Fruit fly (Drosophila melanogaster): ENCODE results near the gene CG11262.

Gene CG11262

dm6 chr3L:13032085-13032914 lies 37.4 kb downstream of the CG11262 start (continued):
- TF ChIP-seq p53 (GFP tag; optimal IDR thresholded peaks at IDR 0.05) (no peak), Jarid2 (GFP tag; optimal IDR thresholded peaks at IDR 0.05) (no peak), CG3281 (GFP tag; optimal IDR thresholded peaks at IDR 0.05) (peak; percentile 1), klu (GFP tag; IDR thresholded peaks at IDR 0.05) (no peak), sug (tag; optimal IDR thresholded peaks at IDR 0.05) (no peak), CG17186 (GFP tag; optimal IDR thresholded peaks at IDR 0.05) (no peak), ems (GFP tag; optimal IDR thresholded peaks at IDR 0.05) (no peak), fd64A (GFP tag; optimal IDR thresholded peaks at IDR 0.05) (peak; percentile 67), CG34422 (GFP tag; IDR thresholded peaks at IDR 0.05) (no peak), ato (GFP tag; IDR thresholded peaks at IDR 0.05; ENCODE audit: partially characterized antibody) (no peak), CG34376 (GFP tag; optimal IDR thresholded peaks at IDR 0.05) (no peak), ssp (GFP tag; IDR thresholded peaks at IDR 0.05) (no peak), nau (GFP tag; optimal IDR thresholded peaks at IDR 0.05) (no peak), CG12659 (GFP tag; optimal IDR thresholded peaks at IDR 0.05) (peak; percentile 29), pzg (GFP tag; optimal IDR thresholded peaks at IDR 0.05) (no peak), Chrac-16 (GFP tag; optimal IDR thresholded peaks at IDR 0.05) (peak; percentile 6), Elba2 (GFP tag; optimal IDR thresholded peaks at IDR 0.05) (no peak), CG6813 (GFP tag; optimal IDR thresholded peaks at IDR 0.05) (no peak), Stat92E (GFP tag; optimal IDR thresholded peaks at IDR 0.05) (no peak), CG4730 (GFP tag; IDR thresholded peaks at IDR 0.05) (no peak), pho (GFP tag; optimal IDR thresholded peaks at IDR 0.05) (no peak), gcm (GFP tag; optimal IDR thresholded peaks at IDR 0.05) (no peak), CG6854 (GFP tag; optimal IDR thresholded peaks at IDR 0.05) (no peak), ab (GFP tag; optimal IDR thresholded peaks at IDR 0.05) (no peak), CG31365 (tag; optimal IDR thresholded peaks at IDR 0.05) (no peak), jing (GFP tag; optimal IDR thresholded peaks at IDR 0.05) (no peak), gce (GFP tag; IDR thresholded peaks at IDR 0.05) (peak; percentile 61; the same call in 1 of the 3 replicates), CG30431 (GFP tag; optimal IDR thresholded peaks at IDR 0.05) (no peak), schlank (tag; optimal IDR thresholded peaks at IDR 0.05) (no peak), stc (GFP tag; IDR thresholded peaks at IDR 0.05) (no peak), NC2α (GFP tag; optimal IDR thresholded peaks at IDR 0.05) (no peak), inv (GFP tag; IDR thresholded peaks at IDR 0.05; ENCODE audit: partially characterized antibody) (no peak), prd (optimal IDR thresholded peaks at IDR 0.05) (no peak), prd (GFP tag; IDR thresholded peaks at IDR 0.05) (no peak; the same call in 2 of the 3 replicates), CG15073 (GFP tag; optimal IDR thresholded peaks at IDR 0.05) (no peak), scrt (GFP tag; optimal IDR thresholded peaks at IDR 0.05) (no peak), CG7357 (GFP tag; IDR thresholded peaks at IDR 0.05) (no peak), CG11093 (GFP tag; IDR thresholded peaks at IDR 0.05) (no peak), lilli (GFP tag; optimal IDR thresholded peaks at IDR 0.05) (no peak), pros (GFP tag; optimal IDR thresholded peaks at IDR 0.05) (peak; percentile 15), CG10543 (GFP tag; optimal IDR thresholded peaks at IDR 0.05) (no peak), NfI (GFP tag; optimal IDR thresholded peaks at IDR 0.05) (no peak), tup (GFP tag; optimal IDR thresholded peaks at IDR 0.05) (no peak), CG11247 (GFP tag; IDR thresholded peaks at IDR 0.05) (no peak), CG10431 (GFP tag; optimal IDR thresholded peaks at IDR 0.05) (peak; percentile 33), crol (GFP tag; IDR thresholded peaks at IDR 0.05) (peak; percentile 24; the same call in 1 of the 2 replicates), CG14014 (GFP tag; IDR thresholded peaks at IDR 0.05) (no peak), twi (tag; optimal IDR thresholded peaks at IDR 0.05) (no peak), run (tag; optimal IDR thresholded peaks at IDR 0.05) (no peak), CG10654 (GFP tag; optimal IDR thresholded peaks at IDR 0.05) (no peak)

All from whole organism, embryonic.